Fruit fly (Drosophila melanogaster) whole organism, prepupa: ENCODE data around the gene SmydA-8.

ENCODE experiments used
- CG6792 ChIP-seq: fragments of 200-800 bp; sonication (Bioruptor generic); optimal IDR thresholded peaks from 3 replicates; lab custom pipeline; 2016; ENCODE audit warnings: missing biosample characterization, missing genetic modification characterization
- Smox ChIP-seq: fragments of 200-800 bp; sonication (Bioruptor generic); optimal IDR thresholded peaks from 3 replicates; lab custom pipeline; 2016; ENCODE audit warnings: missing biosample characterization, missing genetic modification characterization
- Sox14 ChIP-seq: fragments of 200-800 bp; sonication (Bioruptor generic); optimal IDR thresholded peaks from 3 replicates; lab custom pipeline; 2016; ENCODE audit warnings: missing biosample characterization, missing genetic modification characterization
- eg ChIP-seq: fragments of 200-800 bp; sonication (Bioruptor generic); IDR thresholded peaks from 3 replicates; pipeline ENCODE4 v1.3.6; 2022; ENCODE audit warnings: missing biosample characterization, missing genetic modification characterization
- lz ChIP-seq: fragments of 200-800 bp; sonication (Bioruptor generic); optimal IDR thresholded peaks from 3 replicates; lab custom pipeline; 2016; ENCODE audit warnings: missing biosample characterization, missing genetic modification characterization

- TF ChIP-seq lz (no peak), Smox (GFP tag; lab: Kevin White, UChicago) (no peak), CG6792 (no peak), Sox14 (GFP tag; lab: Kevin White, UChicago) (no peak), eg (GFP tag; lab: Robert Waterston, UW) (no peak)
Measured at dm6 chrX:2259763-2260162, 46.2 kb upstream of the SmydA-8 start, which contains the start of gene CG3078.
